Worm (Caenorhabditis elegans) whole organism, L2 larva: ENCODE data around the gene kcmf-1.

Experiments used
- C34F6.9 ChIP-seq: fragments of 150-350 bp; optimal IDR thresholded peaks from 2 replicates; lab custom pipeline; 2014; ENCODE audit warnings: missing biosample characterization, missing genetic modification characterization
- F13H6.1 ChIP-seq: sonication (generic microtip); optimal IDR thresholded peaks from 2 replicates; lab custom pipeline; 2016; ENCODE audit warnings: missing genetic modification characterization, missing compliant biosample characterization
- R02D3.7 ChIP-seq: fragments of 150-350 bp; optimal IDR thresholded peaks from 2 replicates; lab custom pipeline; 2014; ENCODE audit warnings: missing biosample characterization, missing genetic modification characterization
- Y55F3AM.14 ChIP-seq: fragments of 200-800 bp; sonication (Bioruptor generic); optimal IDR thresholded peaks from 2 replicates; lab custom pipeline; 2018; ENCODE audit warnings: mild to moderate bottlenecking, missing genetic modification characterization, missing compliant biosample characterization
- ZK546.5 ChIP-seq: sonication (generic microtip); optimal IDR thresholded peaks from 2 replicates; lab custom pipeline; 2017; ENCODE audit warnings: missing biosample characterization, missing genetic modification characterization
- alr-1 ChIP-seq: fragments of 150-350 bp; optimal IDR thresholded peaks from 2 replicates; lab custom pipeline; 2014; ENCODE audit warnings: missing biosample characterization, missing genetic modification characterization
- aly-2 ChIP-seq: fragments of 150-350 bp; optimal IDR thresholded peaks from 2 replicates; lab custom pipeline; 2014; ENCODE audit warnings: missing biosample characterization, missing genetic modification characterization
- ama-1 ChIP-seq: fragments of 150-350 bp; optimal IDR thresholded peaks from 2 replicates; lab custom pipeline; 2018; ENCODE audit warnings: inconsistent platforms
- blmp-1 ChIP-seq: sonication (generic microtip); optimal IDR thresholded peaks from 2 replicates; lab custom pipeline; 2017; ENCODE audit warnings: missing genetic modification characterization, mild to moderate bottlenecking, missing compliant biosample characterization, antibody characterized with exemption, moderate library complexity; ENCODE audit not compliant: insufficient read depth
- ceh-16 ChIP-seq: fragments of 150-350 bp; optimal IDR thresholded peaks from 2 replicates; lab custom pipeline; 2014; ENCODE audit warnings: missing biosample characterization, missing genetic modification characterization
- ceh-82 ChIP-seq: fragments of 150-350 bp; optimal IDR thresholded peaks from 2 replicates; lab custom pipeline; 2014; ENCODE audit warnings: missing biosample characterization, missing genetic modification characterization
- crh-2 ChIP-seq: sonication (generic microtip); optimal IDR thresholded peaks from 2 replicates; lab custom pipeline; 2017; ENCODE audit warnings: missing biosample characterization, missing genetic modification characterization
- dmd-4 ChIP-seq: sonication (generic microtip); optimal IDR thresholded peaks from 2 replicates; lab custom pipeline; 2017; ENCODE audit warnings: missing biosample characterization, missing genetic modification characterization
- egl-27 ChIP-seq: sonication (generic microtip); optimal IDR thresholded peaks from 3 replicates; lab custom pipeline; 2017; ENCODE audit warnings: missing biosample characterization, missing genetic modification reagents, missing genetic modification characterization
- elt-1 ChIP-seq: fragments of 150-350 bp; optimal IDR thresholded peaks from 2 replicates; lab custom pipeline; 2014; ENCODE audit warnings: missing biosample characterization, missing genetic modification characterization
- elt-3 ChIP-seq: sonication (generic microtip); optimal IDR thresholded peaks from 2 replicates; lab custom pipeline; 2017; ENCODE audit warnings: missing biosample characterization, missing genetic modification characterization
- fos-1 ChIP-seq: fragments of 150-350 bp; optimal IDR thresholded peaks from 2 replicates; lab custom pipeline; 2014; ENCODE audit warnings: missing biosample characterization, missing genetic modification characterization
- gmeb-1 ChIP-seq: fragments of 150-350 bp; optimal IDR thresholded peaks from 2 replicates; lab custom pipeline; 2014; ENCODE audit warnings: missing biosample characterization, missing genetic modification characterization
- lin-11 ChIP-seq: fragments of 150-350 bp; sonication (generic microtip); optimal IDR thresholded peaks from 2 replicates; lab custom pipeline; 2014; ENCODE audit warnings: missing biosample characterization, missing genetic modification characterization, inconsistent platforms, mixed read lengths
- lin-13 ChIP-seq: fragments of 150-350 bp; optimal IDR thresholded peaks from 2 replicates; lab custom pipeline; 2014; ENCODE audit warnings: missing biosample characterization, missing genetic modification reagents, missing genetic modification characterization
- lin-39 ChIP-seq: fragments of 150-350 bp; optimal IDR thresholded peaks from 2 replicates; lab custom pipeline; 2014; ENCODE audit warnings: missing biosample characterization, missing genetic modification reagents, missing genetic modification characterization
- lsy-2 ChIP-seq, 2 experiments: fragments of 150-350 bp in 1 of 2; sonication (generic microtip) in 1 of 2; optimal IDR thresholded peaks; 2 replicates each; lab custom pipeline; 2014 to 2017; ENCODE audit warnings: missing biosample characterization in 2 of 2, missing genetic modification characterization in 2 of 2
- mdl-1 ChIP-seq, 2 experiments: fragments of 150-350 bp in 1 of 2; sonication (generic microtip) in 1 of 2; optimal IDR thresholded peaks; 2 replicates each; lab custom pipeline; 2017; ENCODE audit warnings: missing biosample characterization in 2 of 2, missing genetic modification characterization in 2 of 2
- nhr-11 ChIP-seq: fragments of 150-350 bp; optimal IDR thresholded peaks from 2 replicates; lab custom pipeline; 2014; ENCODE audit warnings: missing biosample characterization, missing genetic modification characterization
- nhr-12 ChIP-seq: fragments of 150-350 bp; optimal IDR thresholded peaks from 2 replicates; lab custom pipeline; 2014; ENCODE audit warnings: missing biosample characterization, missing genetic modification characterization
- nhr-129 ChIP-seq: fragments of 150-350 bp; optimal IDR thresholded peaks from 2 replicates; lab custom pipeline; 2014; ENCODE audit warnings: missing biosample characterization, missing genetic modification characterization
- nhr-21 ChIP-seq: fragments of 150-350 bp; optimal IDR thresholded peaks from 2 replicates; lab custom pipeline; 2014; ENCODE audit warnings: missing biosample characterization, missing genetic modification characterization
- nhr-23 ChIP-seq: fragments of 150-350 bp; optimal IDR thresholded peaks from 2 replicates; lab custom pipeline; 2014; ENCODE audit warnings: missing biosample characterization, missing genetic modification reagents, missing genetic modification characterization
- nhr-237 ChIP-seq: fragments of 150-350 bp; optimal IDR thresholded peaks from 2 replicates; lab custom pipeline; 2014; ENCODE audit warnings: missing biosample characterization, missing genetic modification characterization
- nhr-25 ChIP-seq: fragments of 150-350 bp; sonication (generic microtip); optimal IDR thresholded peaks from 3 replicates; lab custom pipeline; 2014; ENCODE audit warnings: missing biosample characterization, missing genetic modification characterization
- nhr-6 ChIP-seq: fragments of 150-350 bp; optimal IDR thresholded peaks from 2 replicates; lab custom pipeline; 2014; ENCODE audit warnings: missing biosample characterization, missing genetic modification characterization
- peb-1 ChIP-seq: fragments of 150-350 bp; optimal IDR thresholded peaks from 2 replicates; lab custom pipeline; 2014; ENCODE audit warnings: missing biosample characterization, missing genetic modification characterization
- skn-1 ChIP-seq: sonication (generic microtip); optimal IDR thresholded peaks from 2 replicates; lab custom pipeline; 2017; ENCODE audit warnings: missing biosample characterization, missing genetic modification characterization
- sma-3 ChIP-seq: sonication (generic microtip); optimal IDR thresholded peaks from 2 replicates; lab custom pipeline; 2016; ENCODE audit warnings: missing genetic modification reagents, missing genetic modification characterization, missing compliant biosample characterization
- sma-9 ChIP-seq, 2 experiments: fragments of 150-350 bp in 1 of 2; sonication (generic microtip) in 1 of 2; optimal IDR thresholded peaks; 2 replicates each; lab custom pipeline; 2014 to 2016; ENCODE audit warnings: missing genetic modification characterization in 2 of 2, mild to moderate bottlenecking in 1 of 2, missing biosample characterization in 1 of 2, missing compliant biosample characterization in 1 of 2, missing genetic modification reagents in 1 of 2, moderate library complexity in 1 of 2
- snpc-4 ChIP-seq: fragments of 150-350 bp; optimal IDR thresholded peaks from 2 replicates; lab custom pipeline; 2014; ENCODE audit warnings: missing biosample characterization, missing genetic modification characterization
- unc-39 ChIP-seq: fragments of 150-350 bp; optimal IDR thresholded peaks from 2 replicates; lab custom pipeline; 2014; ENCODE audit warnings: missing biosample characterization, missing genetic modification characterization
- unc-55 ChIP-seq: fragments of 150-350 bp; sonication (generic microtip); optimal IDR thresholded peaks from 3 replicates; lab custom pipeline; 2014; ENCODE audit warnings: missing biosample characterization, missing genetic modification reagents, missing genetic modification characterization
- unc-62 ChIP-seq: fragments of 150-350 bp; optimal IDR thresholded peaks from 2 replicates; lab custom pipeline; 2014; ENCODE audit warnings: missing biosample characterization, missing genetic modification reagents, missing genetic modification characterization
- zag-1 ChIP-seq: fragments of 150-350 bp; optimal IDR thresholded peaks from 2 replicates; lab custom pipeline; 2014; ENCODE audit warnings: missing biosample characterization, missing genetic modification characterization
- ztf-1 ChIP-seq: fragments of 200-800 bp; sonication (Bioruptor generic); conservative IDR thresholded peaks from 2 replicates; pipeline ENCODE4 v1.3.6; 2022; ENCODE audit warnings: missing genetic modification characterization, missing compliant biosample characterization
- ztf-11 ChIP-seq: sonication (generic microtip); optimal IDR thresholded peaks from 2 replicates; lab custom pipeline; 2017; ENCODE audit warnings: missing biosample characterization, missing genetic modification characterization
- ztf-4 ChIP-seq: fragments of 150-350 bp; optimal IDR thresholded peaks from 2 replicates; lab custom pipeline; 2014; ENCODE audit warnings: missing biosample characterization, missing genetic modification characterization

Gene kcmf-1

DNA sequence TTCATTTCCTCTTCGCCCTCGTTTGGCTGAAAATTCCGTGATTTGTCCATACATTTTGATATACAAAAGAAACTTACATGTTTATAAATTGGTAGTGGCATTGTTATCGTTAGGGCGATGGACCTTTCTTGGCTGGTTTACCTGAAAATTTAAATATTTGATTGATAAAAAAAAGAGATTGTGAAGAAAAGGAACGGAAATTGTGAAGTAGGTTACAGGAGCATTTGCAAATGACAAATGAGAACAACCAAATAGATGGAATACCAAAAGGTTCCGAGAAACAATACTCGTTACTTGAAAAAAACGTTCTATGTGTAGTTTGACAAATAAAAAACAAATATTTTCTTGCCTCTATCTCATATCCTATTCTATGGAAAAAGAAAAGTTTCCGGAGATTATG, 14.3 kb downstream of the kcmf-1 start, which contains the start of gene ZK652.8:
Gene ZK652.8, minus strand, starts transcription at position 101 of the 400 bp plus-strand sequence.
- TF ChIP-seq lin-11 (tag; lab: Kevin White, UChicago): no peak
- TF ChIP-seq ama-1 (lab: Kevin White, UChicago): no peak
- no peak for TF ChIP-seq nhr-23
- no peak for TF ChIP-seq dmd-4 (tag; lab: Kevin White, UChicago)
- TF ChIP-seq skn-1 (tag; lab: Kevin White, UChicago): no peak
- no peak for TF ChIP-seq egl-27 (tag; lab: Kevin White, UChicago)
- no peak for TF ChIP-seq nhr-25 (tag; lab: Kevin White, UChicago)
- TF ChIP-seq nhr-6 (tag; lab: Kevin White, UChicago): no peak
- TF ChIP-seq unc-39: no peak
- no peak for TF ChIP-seq nhr-12 (tag; lab: Kevin White, UChicago)
- no peak for TF ChIP-seq lsy-2 (tag; optimal IDR thresholded peaks at IDR 0.05; lab: Kevin White, UChicago)
- TF ChIP-seq R02D3.7 (tag; lab: Kevin White, UChicago): no peak
- TF ChIP-seq ztf-11 (tag; lab: Kevin White, UChicago): no peak
- no peak for TF ChIP-seq mdl-1 (tag; optimal IDR thresholded peaks at IDR 0.05; lab: Kevin White, UChicago)
- no peak for TF ChIP-seq aly-2 (tag; lab: Kevin White, UChicago)
- TF ChIP-seq F13H6.1 (tag; lab: Kevin White, UChicago): no peak
- no peak for TF ChIP-seq alr-1 (tag; lab: Kevin White, UChicago)

- TF ChIP-seq zag-1 (tag; lab: Kevin White, UChicago) (no peak), C34F6.9 (tag; lab: Kevin White, UChicago) (peak; percentile 50), lin-39 (tag; lab: Kevin White, UChicago) (peak; percentile 25), crh-2 (tag; lab: Kevin White, UChicago) (no peak), aly-2 (tag; lab: Kevin White, UChicago) (no peak), sma-9 (GFP tag; optimal IDR thresholded peaks at IDR 0.05; lab: Kevin White, UChicago) (peak; percentile 9), sma-9 (tag; optimal IDR thresholded peaks at IDR 0.05; lab: Kevin White, UChicago) (no peak), lsy-2 (tag; optimal IDR thresholded peaks at IDR 0.05; lab: Kevin White, UChicago) (peak in 1 of 2 experiments; percentile 17), nhr-129 (tag; lab: Kevin White, UChicago) (peak; percentile 31)
- TF ChIP-seq, all 48 proteins: peak for 5
These were observed 19.0 kb downstream of the kcmf-1 start for ce11 chrIII:7848173-7848572.

DNA sequence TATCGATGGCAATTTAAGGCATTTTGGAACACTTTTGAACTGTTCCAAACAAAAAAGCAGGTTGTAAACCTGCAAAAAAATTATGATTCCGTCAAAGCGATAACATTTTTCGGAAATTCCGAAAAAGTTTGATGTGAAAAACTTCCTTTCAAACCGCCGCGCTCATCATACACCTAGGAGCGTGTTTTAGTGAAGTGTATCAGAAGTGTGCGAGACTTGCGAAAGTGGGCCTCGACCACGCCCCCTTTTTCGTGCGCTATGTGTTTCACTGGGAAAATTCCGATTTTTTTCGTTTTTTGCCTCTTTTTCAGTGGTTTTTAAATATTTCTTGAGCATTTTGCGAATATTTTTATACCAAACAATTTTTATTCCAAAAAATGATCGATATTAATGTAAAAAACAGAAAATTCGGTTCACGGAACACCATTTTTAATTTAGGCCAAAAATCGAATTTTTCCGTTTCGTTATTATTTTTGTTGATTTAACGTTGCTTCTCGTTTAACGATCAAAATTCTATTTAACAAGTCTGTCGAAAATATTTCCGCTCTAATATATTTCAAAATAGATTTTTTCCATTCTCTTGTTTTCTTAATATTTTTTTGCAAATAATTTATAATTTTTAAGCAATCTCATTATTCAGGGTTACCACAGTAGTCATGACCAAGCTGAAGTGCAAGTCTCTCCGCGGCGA, 25.4 kb downstream of the kcmf-1 start, which contains the start of gene rpl-35:
Gene rpl-35, plus strand, starts transcription at position 641 of the 691 bp plus-strand sequence.
- TF ChIP-seq peb-1 (tag; lab: Kevin White, UChicago) (peak; percentile 52), lin-39 (tag; lab: Kevin White, UChicago) (peak; percentile 90), R02D3.7 (tag; lab: Kevin White, UChicago) (peak; percentile 88), sma-3 (GFP tag; lab: Kevin White, UChicago) (peak; percentile 100), dmd-4 (tag; lab: Kevin White, UChicago) (peak; percentile 71), ceh-82 (peak; percentile 98), skn-1 (tag; lab: Kevin White, UChicago) (peak; percentile 98), lin-13 (GFP tag; lab: Kevin White, UChicago) (peak; percentile 99), snpc-4 (tag; lab: Kevin White, UChicago) (peak; percentile 93), F13H6.1 (tag; lab: Kevin White, UChicago) (peak; percentile 100), C34F6.9 (tag; lab: Kevin White, UChicago) (peak; percentile 100), blmp-1 (tag; lab: Kevin White, UChicago) (peak; percentile 97), nhr-25 (tag; lab: Kevin White, UChicago) (peak; percentile 100), elt-1 (peak; percentile 69), alr-1 (tag; lab: Kevin White, UChicago) (no peak), unc-39 (peak; percentile 20), mdl-1 (tag; optimal IDR thresholded peaks at IDR 0.05; lab: Kevin White, UChicago) (peak; percentile 51 to 96), nhr-11 (tag; lab: Kevin White, UChicago) (peak; percentile 82), unc-62 (GFP tag; lab: Kevin White, UChicago) (peak; percentile 96), fos-1 (tag; lab: Kevin White, UChicago) (peak; percentile 99), ztf-11 (tag; lab: Kevin White, UChicago) (peak; percentile 76), ama-1 (lab: Kevin White, UChicago) (peak; percentile 93), nhr-21 (tag; lab: Kevin White, UChicago) (peak; percentile 100), lsy-2 (tag; optimal IDR thresholded peaks at IDR 0.05; lab: Kevin White, UChicago) (peak; percentile 98 to 99), elt-3 (no peak), nhr-6 (tag; lab: Kevin White, UChicago) (peak; percentile 100), nhr-129 (tag; lab: Kevin White, UChicago) (peak; percentile 99), ZK546.5 (tag; lab: Kevin White, UChicago) (peak; percentile 94), gmeb-1 (tag; lab: Kevin White, UChicago) (peak; percentile 100), Y55F3AM.14 (peak; percentile 99), crh-2 (tag; lab: Kevin White, UChicago) (peak; percentile 100), ceh-16 (tag; lab: Kevin White, UChicago) (peak; percentile 100), ztf-1 (GFP tag; lab: Robert Waterston, UW) (0 out of 2 replicates have a peak, but pooled peaks have one; percentile 86), unc-55 (GFP tag; lab: Kevin White, UChicago) (peak; percentile 100), ztf-4 (peak; percentile 100), nhr-237 (peak; percentile 94), nhr-12 (tag; lab: Kevin White, UChicago) (peak; percentile 72), zag-1 (tag; lab: Kevin White, UChicago) (peak; percentile 99), aly-2 (tag; lab: Kevin White, UChicago) (no peak), egl-27 (tag; lab: Kevin White, UChicago) (peak; percentile 99)
